Worm (Caenorhabditis elegans) whole organism, L1 larva: ENCODE data around the gene lmd-3.

Experiments used
- C04F5.9 ChIP-seq: sonication (generic microtip); optimal IDR thresholded peaks from 2 replicates; lab custom pipeline; 2016; ENCODE audit warnings: missing genetic modification characterization, missing compliant biosample characterization
- ama-1 ChIP-seq: fragments of 150-350 bp; optimal IDR thresholded peaks from 2 replicates; lab custom pipeline; 2014
- ces-1 ChIP-seq: fragments of 150-350 bp; optimal IDR thresholded peaks from 2 replicates; lab custom pipeline; 2014; ENCODE audit warnings: missing biosample characterization, missing genetic modification reagents, missing genetic modification characterization
- egl-27 ChIP-seq, 2 experiments: fragments of 150-350 bp in 1 of 2; sonication (generic microtip); optimal IDR thresholded peaks; 3 replicates each; lab custom pipeline; 2017 to 2018; ENCODE audit warnings: missing biosample characterization in 2 of 2, missing genetic modification characterization in 2 of 2, missing genetic modification reagents in 2 of 2
- fos-1 ChIP-seq: fragments of 150-350 bp; optimal IDR thresholded peaks from 2 replicates; lab custom pipeline; 2014; ENCODE audit warnings: missing biosample characterization, missing genetic modification characterization
- lin-13 ChIP-seq: fragments of 150-350 bp; optimal IDR thresholded peaks from 2 replicates; lab custom pipeline; 2014; ENCODE audit warnings: missing biosample characterization, missing genetic modification reagents, missing genetic modification characterization
- nhr-237 ChIP-seq: fragments of 150-350 bp; optimal IDR thresholded peaks from 2 replicates; lab custom pipeline; 2014; ENCODE audit warnings: missing biosample characterization, missing genetic modification characterization
- nhr-77 ChIP-seq: fragments of 150-350 bp; optimal IDR thresholded peaks from 2 replicates; lab custom pipeline; 2014; ENCODE audit warnings: missing biosample characterization, missing genetic modification characterization
- pag-3 ChIP-seq: sonication (generic microtip); optimal IDR thresholded peaks from 2 replicates; lab custom pipeline; 2017; ENCODE audit warnings: missing genetic modification characterization, mild to moderate bottlenecking, missing compliant biosample characterization, antibody characterized with exemption, borderline replicate concordance; ENCODE audit not compliant: insufficient read depth
- pqm-1 ChIP-seq: sonication (generic microtip); optimal IDR thresholded peaks from 3 replicates; lab custom pipeline; 2017; ENCODE audit warnings: missing biosample characterization, missing genetic modification characterization

DNA sequence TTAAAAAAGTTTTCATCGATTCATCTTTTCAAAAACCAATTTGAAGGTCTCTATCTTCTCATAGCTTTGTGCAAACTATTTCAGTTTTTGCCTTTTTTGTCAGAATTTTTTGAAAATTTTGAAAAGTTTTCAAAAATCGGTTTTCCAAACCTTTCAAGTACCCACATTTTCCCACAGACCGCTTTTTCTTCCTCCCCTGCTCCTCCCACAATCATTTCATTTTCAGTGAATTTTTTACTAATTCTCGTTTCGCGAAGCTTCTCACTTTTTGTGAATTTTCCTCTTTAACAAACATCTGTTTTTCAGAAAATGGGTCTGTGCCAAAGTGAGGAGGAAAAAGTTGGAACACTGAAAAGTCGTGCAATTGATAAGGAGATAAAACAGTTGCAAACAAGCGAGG lies 73.9 kb downstream of the lmd-3 start, which contains the start of gene gpa-2:
- TF ChIP-seq egl-27 (tag; optimal IDR thresholded peaks at IDR 0.05; lab: Kevin White, UChicago) (no peak), ces-1 (no peak), C04F5.9 (tag; lab: Kevin White, UChicago) (no peak), lin-13 (GFP tag; lab: Kevin White, UChicago) (no peak), pqm-1 (tag; lab: Kevin White, UChicago) (no peak), pag-3 (no peak), ama-1 (lab: Kevin White, UChicago) (no peak), fos-1 (tag; lab: Kevin White, UChicago) (no peak), nhr-237 (tag; lab: Kevin White, UChicago) (no peak), nhr-77 (no peak)
